Fruit fly (Drosophila melanogaster) whole organism, embryonic: Measurements from ENCODE around the gene HIPP1.

Source experiments
- ATbp ChIP-seq: fragments of 200-800 bp; sonication (Bioruptor generic); optimal IDR thresholded peaks from 2 replicates; lab custom pipeline; 2017; ENCODE audit warnings: missing biosample characterization, mild to moderate bottlenecking, missing genetic modification characterization, missing genetic modification reagents
- Atf-2 ChIP-seq: fragments of 200-800 bp; sonication (Bioruptor generic); optimal IDR thresholded peaks from 2 replicates; lab custom pipeline; 2016; ENCODE audit warnings: missing biosample characterization, missing genetic modification characterization
- B-H1 ChIP-seq: fragments of 200-800 bp; sonication (Bioruptor generic); IDR thresholded peaks from 3 replicates; pipeline ENCODE4 v1.3.6; 2022; ENCODE audit warnings: missing biosample characterization, missing genetic modification characterization
- Blimp-1 ChIP-seq: fragments of 200-800 bp; sonication (Bioruptor generic); optimal IDR thresholded peaks from 3 replicates; lab custom pipeline; 2018; ENCODE audit warnings: missing biosample characterization, missing genetic modification characterization, mild to moderate bottlenecking, moderate library complexity, missing genetic modification reagents
- BtbVII ChIP-seq: fragments of 200-800 bp; sonication (Bioruptor generic); optimal IDR thresholded peaks from 3 replicates; lab custom pipeline; 2017; ENCODE audit warnings: missing biosample characterization, mild to moderate bottlenecking, missing genetic modification characterization
- CG10462 ChIP-seq: fragments of 200-800 bp; sonication (Bioruptor generic); optimal IDR thresholded peaks from 2 replicates; lab custom pipeline; 2016; ENCODE audit warnings: missing biosample characterization, missing genetic modification characterization
- CG10543 ChIP-seq: fragments of 200-800 bp; sonication (Bioruptor generic); optimal IDR thresholded peaks from 3 replicates; lab custom pipeline; 2017; ENCODE audit warnings: missing biosample characterization, mild to moderate bottlenecking, missing genetic modification characterization, moderate library complexity
- CG11085 ChIP-seq: fragments of 200-800 bp; sonication (Bioruptor generic); IDR thresholded peaks from 2 replicates; pipeline ENCODE4 v1.3.6; 2022; ENCODE audit warnings: missing biosample characterization, missing genetic modification characterization
- CG11695 ChIP-seq: fragments of 200-800 bp; sonication (Bioruptor generic); IDR thresholded peaks from 3 replicates; pipeline ENCODE4 v1.3.6; 2022; ENCODE audit warnings: missing biosample characterization, missing genetic modification characterization
- CG12236 ChIP-seq: fragments of 200-800 bp; sonication (Bioruptor generic); optimal IDR thresholded peaks from 2 replicates; lab custom pipeline; 2016; ENCODE audit warnings: missing biosample characterization, missing genetic modification characterization
- CG13123 ChIP-seq: fragments of 200-800 bp; sonication (Bioruptor generic); optimal IDR thresholded peaks from 2 replicates; lab custom pipeline; 2016; ENCODE audit warnings: missing biosample characterization, missing genetic modification characterization
- CG13624 ChIP-seq: fragments of 200-800 bp; sonication (Bioruptor generic); optimal IDR thresholded peaks from 2 replicates; lab custom pipeline; 2016; ENCODE audit warnings: missing biosample characterization, missing genetic modification characterization
- CG15011 ChIP-seq: fragments of 200-800 bp; sonication (Bioruptor generic); optimal IDR thresholded peaks from 3 replicates; lab custom pipeline; 2018; ENCODE audit warnings: missing biosample characterization, mild to moderate bottlenecking, missing genetic modification characterization
- CG15073 ChIP-seq: fragments of 200-800 bp; sonication (Bioruptor generic); optimal IDR thresholded peaks from 2 replicates; lab custom pipeline; 2016; ENCODE audit warnings: missing biosample characterization, missing genetic modification characterization
- CG15479 ChIP-seq: fragments of 200-800 bp; sonication (Bioruptor generic); optimal IDR thresholded peaks from 3 replicates; lab custom pipeline; 2019; ENCODE audit warnings: missing biosample characterization, mild to moderate bottlenecking, missing genetic modification characterization, moderate library complexity
- CG18764 ChIP-seq: fragments of 200-800 bp; sonication (Bioruptor generic); optimal IDR thresholded peaks from 3 replicates; lab custom pipeline; 2016; ENCODE audit warnings: missing biosample characterization, missing genetic modification characterization
- CG31441 ChIP-seq: fragments of 200-800 bp; sonication (Bioruptor generic); IDR thresholded peaks from 2 replicates; pipeline ENCODE4 v1.3.6; 2022; ENCODE audit warnings: missing biosample characterization, missing genetic modification characterization
- CG43689 ChIP-seq: fragments of 200-800 bp; sonication (Bioruptor generic); IDR thresholded peaks from 2 replicates; pipeline ENCODE4 v1.3.6; 2022; ENCODE audit warnings: missing biosample characterization, missing genetic modification characterization
- CG4730 ChIP-seq: fragments of 200-800 bp; sonication (Bioruptor generic); IDR thresholded peaks from 2 replicates; pipeline ENCODE4 v1.3.6; 2022; ENCODE audit warnings: missing biosample characterization, missing genetic modification characterization
- CG6175 ChIP-seq: fragments of 200-800 bp; sonication (Bioruptor generic); IDR thresholded peaks from 3 replicates; pipeline ENCODE4 v1.3.6; 2022; ENCODE audit warnings: missing biosample characterization, missing genetic modification characterization
- CG7745 ChIP-seq: fragments of 200-800 bp; sonication (Bioruptor generic); optimal IDR thresholded peaks from 2 replicates; lab custom pipeline; 2018; ENCODE audit warnings: missing biosample characterization, mild to moderate bottlenecking, missing genetic modification characterization, moderate library complexity
- CG7786 ChIP-seq: fragments of 200-800 bp; sonication (Bioruptor generic); optimal IDR thresholded peaks from 2 replicates; lab custom pipeline; 2016; ENCODE audit warnings: missing biosample characterization, missing genetic modification characterization
- CG9797 ChIP-seq: fragments of 200-800 bp; sonication (Bioruptor generic); optimal IDR thresholded peaks from 3 replicates; lab custom pipeline; 2018; ENCODE audit warnings: missing biosample characterization, mild to moderate bottlenecking, missing genetic modification characterization
- CG9876 ChIP-seq: fragments of 200-800 bp; sonication (Bioruptor generic); optimal IDR thresholded peaks from 2 replicates; lab custom pipeline; 2016; ENCODE audit warnings: missing biosample characterization, missing genetic modification characterization
- Drgx ChIP-seq: fragments of 200-800 bp; sonication (Bioruptor generic); IDR thresholded peaks from 2 replicates; pipeline ENCODE4 v1.3.6; 2022; ENCODE audit warnings: missing biosample characterization, missing genetic modification characterization
- ERR ChIP-seq: fragments of 200-800 bp; sonication (Bioruptor generic); optimal IDR thresholded peaks from 2 replicates; lab custom pipeline; 2016; ENCODE audit warnings: missing biosample characterization, missing genetic modification characterization
- Eip74EF ChIP-seq, 2 experiments: fragments of 200-800 bp in 1 of 2; fragments of >200 bp in 1 of 2; sonication (Bioruptor generic) in 1 of 2; optimal IDR thresholded peaks; 2 replicates each; lab custom pipeline; 2017 to 2019; ENCODE audit warnings: missing biosample characterization in 2 of 2, missing genetic modification characterization in 2 of 2, mild to moderate bottlenecking in 1 of 2, moderate library complexity in 1 of 2
- HmgZ ChIP-seq: fragments of 200-800 bp; sonication (Bioruptor generic); optimal IDR thresholded peaks from 2 replicates; lab custom pipeline; 2018; ENCODE audit warnings: missing biosample characterization, mild to moderate bottlenecking, missing genetic modification characterization
- Hmr ChIP-seq: fragments of 200-800 bp; sonication (Bioruptor generic); optimal IDR thresholded peaks from 3 replicates; lab custom pipeline; 2017; ENCODE audit warnings: mild to moderate bottlenecking, missing biosample characterization, missing genetic modification reagents, missing genetic modification characterization
- Hr39 ChIP-seq: fragments of >200 bp; optimal IDR thresholded peaks from 2 replicates; lab custom pipeline; 2017
- Lhr ChIP-seq: fragments of 200-800 bp; sonication (Bioruptor generic); optimal IDR thresholded peaks from 3 replicates; lab custom pipeline; 2017; ENCODE audit warnings: mild to moderate bottlenecking, missing biosample characterization, missing genetic modification reagents, missing genetic modification characterization
- Max ChIP-seq: fragments of 200-800 bp; sonication (Bioruptor generic); optimal IDR thresholded peaks from 2 replicates; lab custom pipeline; 2016; ENCODE audit warnings: missing biosample characterization, mild to moderate bottlenecking, missing genetic modification characterization
- NC2β ChIP-seq: fragments of 200-800 bp; sonication (Bioruptor generic); optimal IDR thresholded peaks from 2 replicates; lab custom pipeline; 2016; ENCODE audit warnings: missing biosample characterization, missing genetic modification characterization
- PHDP ChIP-seq: fragments of 200-800 bp; sonication (Bioruptor generic); optimal IDR thresholded peaks from 3 replicates; lab custom pipeline; 2018; ENCODE audit warnings: missing biosample characterization, mild to moderate bottlenecking, missing genetic modification characterization, moderate library complexity
- Ssrp ChIP-seq: fragments of 200-800 bp; sonication (Bioruptor generic); optimal IDR thresholded peaks from 2 replicates; lab custom pipeline; 2018; ENCODE audit warnings: missing biosample characterization, mild to moderate bottlenecking, missing genetic modification characterization, moderate library complexity
- Taf1 ChIP-seq: fragments of 200-800 bp; sonication (Bioruptor generic); IDR thresholded peaks from 2 replicates; pipeline ENCODE4 v1.3.6; 2022; ENCODE audit warnings: missing biosample characterization, missing genetic modification characterization
- Tbp ChIP-seq: fragments of >200 bp; optimal IDR thresholded peaks from 2 replicates; lab custom pipeline; 2018; ENCODE audit warnings: missing biosample characterization, missing genetic modification characterization
- ash1 ChIP-seq: fragments of 200-800 bp; sonication (Bioruptor generic); optimal IDR thresholded peaks from 2 replicates; lab custom pipeline; 2018; ENCODE audit warnings: missing biosample characterization, mild to moderate bottlenecking, missing genetic modification characterization
- bcd ChIP-seq: fragments of 200-800 bp; sonication (Bioruptor generic); optimal IDR thresholded peaks from 2 replicates; lab custom pipeline; 2017; ENCODE audit warnings: missing biosample characterization, mild to moderate bottlenecking, missing genetic modification characterization
- cad ChIP-seq: fragments of >200 bp; optimal IDR thresholded peaks from 2 replicates; lab custom pipeline; 2017; ENCODE audit warnings: missing biosample characterization, missing genetic modification characterization
- chm ChIP-seq: fragments of 200-800 bp; sonication (Bioruptor generic); IDR thresholded peaks from 2 replicates; pipeline ENCODE4 v1.3.6; 2022; ENCODE audit warnings: missing biosample characterization, missing genetic modification characterization
- ci ChIP-seq: fragments of 200-800 bp; sonication (Bioruptor generic); IDR thresholded peaks from 3 replicates; pipeline ENCODE4 v1.3.6; 2022; ENCODE audit warnings: missing biosample characterization, missing genetic modification characterization
- dati ChIP-seq: fragments of 200-800 bp; sonication (Bioruptor generic); IDR thresholded peaks from 2 replicates; pipeline ENCODE4 v1.3.6; 2022; ENCODE audit warnings: missing biosample characterization, missing genetic modification characterization
- emc ChIP-seq: fragments of 200-800 bp; sonication (Bioruptor generic); optimal IDR thresholded peaks from 2 replicates; lab custom pipeline; 2016; ENCODE audit warnings: missing biosample characterization, missing genetic modification characterization
- gce ChIP-seq: fragments of 200-800 bp; sonication (Bioruptor generic); IDR thresholded peaks from 3 replicates; pipeline ENCODE4 v1.3.6; 2022; ENCODE audit warnings: missing biosample characterization, missing genetic modification characterization
- hth ChIP-seq: fragments of >200 bp; optimal IDR thresholded peaks from 2 replicates; lab custom pipeline; 2017; ENCODE audit warnings: inconsistent platforms
- kni ChIP-seq: fragments of 200-800 bp; sonication (Bioruptor generic); optimal IDR thresholded peaks from 3 replicates; lab custom pipeline; 2017; ENCODE audit warnings: mild to moderate bottlenecking, missing biosample characterization, missing genetic modification reagents, missing genetic modification characterization
- lmd ChIP-seq: fragments of 200-800 bp; sonication (Bioruptor generic); IDR thresholded peaks from 2 replicates; pipeline ENCODE4 v1.3.6; 2022; ENCODE audit warnings: missing biosample characterization, missing genetic modification characterization
- nerfin-2 ChIP-seq: fragments of 200-800 bp; sonication (Bioruptor generic); IDR thresholded peaks from 2 replicates; pipeline ENCODE4 v1.3.6; 2022; ENCODE audit warnings: missing biosample characterization, missing genetic modification characterization; ENCODE audit not compliant: partially characterized antibody
- pho ChIP-seq: fragments of 200-800 bp; sonication (Bioruptor generic); optimal IDR thresholded peaks from 2 replicates; lab custom pipeline; 2016; ENCODE audit warnings: missing biosample characterization, missing genetic modification characterization
- row ChIP-seq: fragments of 200-800 bp; sonication (Bioruptor generic); IDR thresholded peaks from 3 replicates; pipeline ENCODE4 v1.3.6; 2022; ENCODE audit warnings: missing biosample characterization, missing genetic modification characterization
- vvl ChIP-seq: fragments of 200-800 bp; sonication (Bioruptor generic); IDR thresholded peaks from 2 replicates; pipeline ENCODE4 v1.3.6; 2022; ENCODE audit warnings: missing biosample characterization, missing genetic modification characterization

HIPP1 gene

dm6 chr3L:20841465-20842109, 32.1 kb downstream of the HIPP1 start, which contains the start of the genes CSN3 and CG11456 (continued):
- TF ChIP-seq ATbp (GFP tag; lab: Kevin White, UChicago) = no peak
- no peak for TF ChIP-seq Blimp-1 (GFP tag; lab: Kevin White, UChicago)
- no peak for TF ChIP-seq CG6175 (GFP tag; lab: Robert Waterston, UW)
- TF ChIP-seq pho (GFP tag; lab: Kevin White, UChicago) = peak; percentile 49
- TF ChIP-seq ci (GFP tag; lab: Robert Waterston, UW) = no peak
- no peak for TF ChIP-seq CG12236 (GFP tag; lab: Kevin White, UChicago)
- TF ChIP-seq lmd (GFP tag; lab: Robert Waterston, UW) = peak; percentile 54
- TF ChIP-seq dati (GFP tag; lab: Robert Waterston, UW) = no peak
- peak; percentile 80 for TF ChIP-seq Lhr (GFP tag; lab: Kevin White, UChicago)
- no peak for TF ChIP-seq CG15011
- TF ChIP-seq HmgZ (tag; lab: Kevin White, UChicago) = peak; percentile 65
- peak; percentile 59 for TF ChIP-seq CG7786 (GFP tag; lab: Kevin White, UChicago)
- TF ChIP-seq CG15073 (GFP tag; lab: Kevin White, UChicago) = no peak
- TF ChIP-seq Drgx (GFP tag; lab: Robert Waterston, UW) = no peak
- no peak for TF ChIP-seq chm (GFP tag; lab: Robert Waterston, UW)
- TF ChIP-seq CG9876 (GFP tag; lab: Kevin White, UChicago) = no peak
- TF ChIP-seq PHDP = no peak
- TF ChIP-seq ERR = no peak
- peak; percentile 50 for TF ChIP-seq NC2β
- no peak for TF ChIP-seq CG31441 (GFP tag; lab: Robert Waterston, UW)
- no peak for TF ChIP-seq Hr39 (lab: Kevin White, UChicago)
- peak; percentile 58 for TF ChIP-seq Max (GFP tag; lab: Kevin White, UChicago)
- peak; percentile 28; the same call in 1 of the 2 replicates for TF ChIP-seq CG4730 (GFP tag; lab: Robert Waterston, UW)
- TF ChIP-seq Eip74EF (GFP tag; optimal IDR thresholded peaks at IDR 0.05; lab: Kevin White, UChicago) = no peak
- no peak for TF ChIP-seq CG13123 (GFP tag; lab: Kevin White, UChicago)
- no peak for TF ChIP-seq CG43689 (GFP tag; lab: Robert Waterston, UW)
- TF ChIP-seq Tbp (GFP tag; lab: Kevin White, UChicago) = no peak
- TF ChIP-seq nerfin-2 = peak; percentile 31; the same call in 1 of the 2 replicates
- no peak for TF ChIP-seq B-H1 (GFP tag; lab: Robert Waterston, UW)
- no peak for TF ChIP-seq CG10543
- no peak for TF ChIP-seq emc
- no peak for TF ChIP-seq CG15479 (GFP tag; lab: Kevin White, UChicago)
- TF ChIP-seq hth (lab: Kevin White, UChicago) = no peak
- no peak for TF ChIP-seq CG10462 (GFP tag; lab: Kevin White, UChicago)
- TF ChIP-seq kni = no peak
- TF ChIP-seq Taf1 (GFP tag; lab: Robert Waterston, UW) = peak; percentile 44; the same call in 1 of the 2 replicates
- no peak for TF ChIP-seq cad (GFP tag; lab: Kevin White, UChicago)
- TF ChIP-seq CG7745 (tag; lab: Kevin White, UChicago) = no peak
- TF ChIP-seq gce (GFP tag; lab: Robert Waterston, UW) = no peak
- peak; percentile 19 for TF ChIP-seq CG9797 (GFP tag; lab: Kevin White, UChicago)
- no peak for TF ChIP-seq ash1 (GFP tag; lab: Kevin White, UChicago)
- no peak for TF ChIP-seq Atf-2 (GFP tag; lab: Kevin White, UChicago)
- TF ChIP-seq CG11695 = no peak
- TF ChIP-seq Hmr (GFP tag; lab: Kevin White, UChicago) = peak; percentile 72
- peak; percentile 26 for TF ChIP-seq CG18764 (GFP tag; lab: Kevin White, UChicago)
- TF ChIP-seq vvl = no peak; the same call in 1 of the 2 replicates
- peak; percentile 48 for TF ChIP-seq bcd (GFP tag; lab: Kevin White, UChicago)
- TF ChIP-seq CG13624 = peak; percentile 48
- peak; percentile 49 for TF ChIP-seq row (GFP tag; lab: Robert Waterston, UW)
- TF ChIP-seq BtbVII (GFP tag; lab: Kevin White, UChicago) = no peak
- TF ChIP-seq CG11085 (GFP tag; lab: Robert Waterston, UW) = no peak
- no peak for TF ChIP-seq Ssrp (tag; lab: Kevin White, UChicago)
